Worm (Caenorhabditis elegans): ENCODE results near the gene pdf-1.

Gene pdf-1

DNA sequence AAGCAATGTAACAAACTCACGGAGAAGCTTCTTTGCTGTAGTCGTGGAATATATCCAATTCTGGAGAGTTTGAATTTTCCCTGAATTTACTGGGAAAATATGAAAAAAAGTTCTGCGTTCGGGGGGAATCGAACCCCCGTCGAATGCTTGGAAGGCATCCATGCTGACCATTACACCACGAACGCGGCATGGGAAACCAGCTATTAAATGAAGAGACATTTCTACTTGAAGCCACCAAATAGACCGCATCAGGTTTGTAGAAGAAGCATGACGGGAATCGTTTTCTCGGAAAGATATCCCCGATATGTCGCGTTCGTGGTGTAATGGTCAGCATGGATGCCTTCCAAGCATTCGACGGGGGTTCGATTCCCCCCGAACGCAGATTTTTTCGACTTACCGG is 23.8 kb downstream of the pdf-1 start:
- no peak for TF ChIP-seq sdc-2 (tag; optimal IDR thresholded peaks at IDR 0.05)
- TF ChIP-seq ref-2 (tag; optimal IDR thresholded peaks at IDR 0.05), result peak; percentile 17
- TF ChIP-seq dve-1 (tag; optimal IDR thresholded peaks at IDR 0.05), result peak; percentile 12

- peak; percentile 58 for TF ChIP-seq T23F11.4 (GFP tag; optimal IDR thresholded peaks at IDR 0.05)
- TF ChIP-seq ets-4 (tag; optimal IDR thresholded peaks at IDR 0.05), result no peak
- TF ChIP-seq pat-9 (tag; optimal IDR thresholded peaks at IDR 0.05), result peak; percentile 69
- peak; percentile 74 for TF ChIP-seq ceh-18 (tag; optimal IDR thresholded peaks at IDR 0.05)
- peak; percentile 75 for TF ChIP-seq madf-2 (tag; optimal IDR thresholded peaks at IDR 0.05)
- TF ChIP-seq Y22D7AL.16 (tag; optimal IDR thresholded peaks at IDR 0.05), result peak; percentile 54
- peak; percentile 52; the same call in 1 of the 2 replicates for TF ChIP-seq unc-3 (GFP tag; conservative IDR thresholded peaks at IDR 0.05)
- TF ChIP-seq unc-3 (tag; optimal IDR thresholded peaks at IDR 0.05), result peak; percentile 44
- TF ChIP-seq ztf-16 (tag; optimal IDR thresholded peaks at IDR 0.05), result peak; percentile 72
- TF ChIP-seq elt-4 (tag; optimal IDR thresholded peaks at IDR 0.05), result no peak
- peak; percentile 72 for TF ChIP-seq elt-2 (tag; optimal IDR thresholded peaks at IDR 0.05)
- peak; percentile 79 for TF ChIP-seq nhr-232 (tag; optimal IDR thresholded peaks at IDR 0.05)
- TF ChIP-seq F13H6.1 (tag; optimal IDR thresholded peaks at IDR 0.05), result peak; percentile 33
- TF ChIP-seq sdc-2 (tag; optimal IDR thresholded peaks at IDR 0.05), result peak; percentile 68
- peak; percentile 44 for TF ChIP-seq unc-86 (tag; optimal IDR thresholded peaks at IDR 0.05)
- peak; percentile 74 for TF ChIP-seq unc-42 (tag; optimal IDR thresholded peaks at IDR 0.05)
- peak; percentile 61 for TF ChIP-seq ceh-6 (GFP tag; optimal IDR thresholded peaks at IDR 0.05)
- no peak for TF ChIP-seq tbx-7 (tag; optimal IDR thresholded peaks at IDR 0.05)
- TF ChIP-seq sox-4 (tag; optimal IDR thresholded peaks at IDR 0.05), result peak; percentile 76
- TF ChIP-seq syd-9 (tag; optimal IDR thresholded peaks at IDR 0.05), result peak; percentile 63
- peak; percentile 64 for TF ChIP-seq gmeb-2 (tag; optimal IDR thresholded peaks at IDR 0.05)
- peak; percentile 77 for TF ChIP-seq che-1 (tag; optimal IDR thresholded peaks at IDR 0.05)
- peak; percentile 55 for TF ChIP-seq ceh-31 (tag; optimal IDR thresholded peaks at IDR 0.05)
- TF ChIP-seq ceh-30 (tag; optimal IDR thresholded peaks at IDR 0.05), result no peak
- TF ChIP-seq rnt-1 (tag; optimal IDR thresholded peaks at IDR 0.05), result peak; percentile 67
- no peak for TF ChIP-seq fkh-10 (GFP tag; optimal IDR thresholded peaks at IDR 0.05)
- TF ChIP-seq ahr-1 (tag; optimal IDR thresholded peaks at IDR 0.05), result no peak
- TF ChIP-seq pros-1 (tag; optimal IDR thresholded peaks at IDR 0.05), result no peak
- peak; percentile 52 for TF ChIP-seq K02D7.2 (tag; optimal IDR thresholded peaks at IDR 0.05)
- no peak for TF ChIP-seq pag-3 (tag; optimal IDR thresholded peaks at IDR 0.05; ENCODE audit: borderline replicate concordance)
- no peak for TF ChIP-seq odd-2 (tag; optimal IDR thresholded peaks at IDR 0.05)
- TF ChIP-seq nfya-1 (tag; optimal IDR thresholded peaks at IDR 0.05), result peak; percentile 54
- peak; percentile 47 for TF ChIP-seq dve-1 (tag; optimal IDR thresholded peaks at IDR 0.05)
- no peak for TF ChIP-seq pha-4 (tag; optimal IDR thresholded peaks at IDR 0.05)
- TF ChIP-seq lin-11 (tag; optimal IDR thresholded peaks at IDR 0.05), result peak; percentile 63
- TF ChIP-seq unc-55 (GFP tag; optimal IDR thresholded peaks at IDR 0.05), result no peak
- no peak for TF ChIP-seq hlh-15 (tag; optimal IDR thresholded peaks at IDR 0.05)
- TF ChIP-seq npax-4 (tag; optimal IDR thresholded peaks at IDR 0.05), result peak; percentile 56
- peak; percentile 33 for TF ChIP-seq zip-5 (tag; optimal IDR thresholded peaks at IDR 0.05)
- peak; percentile 47 for TF ChIP-seq ceh-14 (tag; optimal IDR thresholded peaks at IDR 0.05)
- no peak for TF ChIP-seq ceh-22 (tag; optimal IDR thresholded peaks at IDR 0.05)
- TF ChIP-seq ceh-2 (tag; optimal IDR thresholded peaks at IDR 0.05), result peak; percentile 27
- TF ChIP-seq tbx-2 (tag; optimal IDR thresholded peaks at IDR 0.05), result peak; percentile 70
- peak; percentile 78 for TF ChIP-seq hlh-6 (tag; optimal IDR thresholded peaks at IDR 0.05)
- peak; percentile 60 for TF ChIP-seq ceh-48 (tag; optimal IDR thresholded peaks at IDR 0.05)
- no peak for TF ChIP-seq pha-2 (tag; optimal IDR thresholded peaks at IDR 0.05)
- peak; percentile 50 for TF ChIP-seq eyg-1 (tag; optimal IDR thresholded peaks at IDR 0.05)
- no peak for TF ChIP-seq mec-3 (tag; optimal IDR thresholded peaks at IDR 0.05; ENCODE audit: borderline replicate concordance)
- peak; percentile 58 for TF ChIP-seq hlh-30 (tag; optimal IDR thresholded peaks at IDR 0.05; ENCODE audit: insufficient read depth)
- no peak for TF ChIP-seq ama-1 (optimal IDR thresholded peaks at IDR 0.05)
- no peak for TF ChIP-seq lim-6 (tag; optimal IDR thresholded peaks at IDR 0.05)
Observed at ce11 chrIII:6887574-6887973, 24.7 kb downstream of the pdf-1 start.
